Worm (Caenorhabditis elegans) whole organism, L4 larva: ENCODE measurements around the gene srj-18.

Source experiments
- F49E8.2 ChIP-seq: sonication (generic microtip); optimal IDR thresholded peaks from 2 replicates; lab custom pipeline; 2016; ENCODE audit warnings: missing compliant biosample characterization, mild to moderate bottlenecking, missing genetic modification characterization, borderline replicate concordance
- T20F7.1 ChIP-seq: fragments of 200-800 bp; sonication (Bioruptor generic); optimal IDR thresholded peaks from 2 replicates; lab custom pipeline; 2018; ENCODE audit warnings: mild to moderate bottlenecking, missing genetic modification characterization, missing compliant biosample characterization
- aly-2 ChIP-seq: sonication (generic microtip); optimal IDR thresholded peaks from 2 replicates; lab custom pipeline; 2018; ENCODE audit warnings: missing biosample characterization, missing genetic modification characterization
- ama-1 ChIP-seq: fragments of 150-350 bp; optimal IDR thresholded peaks from 2 replicates; lab custom pipeline; 2014; ENCODE audit warnings: inconsistent platforms, mixed read lengths
- ces-1 ChIP-seq: fragments of 150-350 bp; sonication (generic microtip); optimal IDR thresholded peaks from 4 replicates; lab custom pipeline; 2014; ENCODE audit warnings: missing biosample characterization, missing genetic modification reagents, missing genetic modification characterization
- egl-43 ChIP-seq: fragments of 200-800 bp; sonication (Bioruptor generic); IDR thresholded peaks from 2 replicates; pipeline ENCODE4 v1.3.6; 2022; ENCODE audit warnings: missing genetic modification reagents, missing genetic modification characterization, missing compliant biosample characterization
- hlh-11 ChIP-seq: fragments of 200-800 bp; sonication (Bioruptor generic); optimal IDR thresholded peaks from 2 replicates; lab custom pipeline; 2018; ENCODE audit warnings: mild to moderate bottlenecking, missing genetic modification characterization, missing compliant biosample characterization
- hlh-30 ChIP-seq: sonication (generic microtip); optimal IDR thresholded peaks from 2 replicates; lab custom pipeline; 2017; ENCODE audit warnings: antibody characterized with exemption, mild to moderate bottlenecking, missing genetic modification characterization, missing compliant biosample characterization; ENCODE audit not compliant: insufficient read depth
- lsy-2 ChIP-seq, 2 experiments: fragments of 150-350 bp in 1 of 2; sonication (generic microtip) in 1 of 2; optimal IDR thresholded peaks; 2 replicates each; lab custom pipeline; 2014 to 2017; ENCODE audit warnings: missing biosample characterization in 2 of 2, missing genetic modification characterization in 2 of 2
- mxl-2 ChIP-seq: fragments of 200-800 bp; sonication (Bioruptor generic); conservative IDR thresholded peaks from 2 replicates; pipeline ENCODE4 v1.3.6; 2022; ENCODE audit warnings: missing genetic modification reagents, missing genetic modification characterization, missing compliant biosample characterization
- nhr-11 ChIP-seq: fragments of 150-350 bp; optimal IDR thresholded peaks from 2 replicates; lab custom pipeline; 2014; ENCODE audit warnings: missing biosample characterization, missing genetic modification characterization
- nhr-28 ChIP-seq: fragments of 150-350 bp; optimal IDR thresholded peaks from 2 replicates; lab custom pipeline; 2014; ENCODE audit warnings: missing biosample characterization, missing genetic modification characterization
- nhr-77 ChIP-seq: fragments of 150-350 bp; optimal IDR thresholded peaks from 2 replicates; lab custom pipeline; 2014; ENCODE audit warnings: missing biosample characterization, missing genetic modification characterization
- pqm-1 ChIP-seq: sonication (generic microtip); optimal IDR thresholded peaks from 2 replicates; lab custom pipeline; 2017; ENCODE audit warnings: missing biosample characterization, missing genetic modification characterization

- no peak for TF ChIP-seq lsy-2 (tag; optimal IDR thresholded peaks at IDR 0.05; lab: Kevin White, UChicago)
- TF ChIP-seq aly-2 (tag; lab: Kevin White, UChicago): no peak
- TF ChIP-seq hlh-30: no peak
- TF ChIP-seq egl-43 (GFP tag; lab: Robert Waterston, UW): no peak
- TF ChIP-seq nhr-28 (tag; lab: Kevin White, UChicago): no peak
- no peak for TF ChIP-seq T20F7.1 (GFP tag; lab: Kevin White, UChicago)
- no peak for TF ChIP-seq F49E8.2 (tag; lab: Kevin White, UChicago)
- no peak for TF ChIP-seq nhr-77
- TF ChIP-seq ces-1 (GFP tag; lab: Kevin White, UChicago): no peak
- no peak for TF ChIP-seq ama-1
- TF ChIP-seq hlh-11 (tag; lab: Kevin White, UChicago): no peak
- no peak for TF ChIP-seq nhr-11 (tag; lab: Kevin White, UChicago)
- no peak for TF ChIP-seq mxl-2 (GFP tag; lab: Robert Waterston, UW)
- no peak for TF ChIP-seq pqm-1 (tag; lab: Kevin White, UChicago)
Observed at ce11 chrV:2795998-2796397, 21.9 kb downstream of the srj-18 start, which contains the start of gene F54E2.2.
